Fruit fly (Drosophila melanogaster) whole organism, embryonic: ENCODE measurements around the gene Prat2.

Experiments
- ATbp ChIP-seq: fragments of 200-800 bp; sonication (Bioruptor generic); optimal IDR thresholded peaks from 2 replicates; lab custom pipeline; 2017; ENCODE audit warnings: missing biosample characterization, mild to moderate bottlenecking, missing genetic modification characterization, missing genetic modification reagents
- Bgb ChIP-seq: fragments of 200-800 bp; sonication (Bioruptor generic); IDR thresholded peaks from 2 replicates; pipeline ENCODE4 v1.3.6; 2022; ENCODE audit warnings: missing biosample characterization, missing genetic modification characterization; ENCODE audit not compliant: partially characterized antibody
- CG10565 ChIP-seq: fragments of 200-800 bp; sonication (Bioruptor generic); optimal IDR thresholded peaks from 3 replicates; lab custom pipeline; 2016; ENCODE audit warnings: missing biosample characterization, mild to moderate bottlenecking, missing genetic modification characterization
- CG11456 ChIP-seq: fragments of 200-800 bp; sonication (Bioruptor generic); IDR thresholded peaks from 3 replicates; pipeline ENCODE4 v1.3.6; 2022; ENCODE audit warnings: missing biosample characterization, missing genetic modification characterization
- CG12071 ChIP-seq: fragments of 200-800 bp; sonication (Bioruptor generic); optimal IDR thresholded peaks from 3 replicates; lab custom pipeline; 2018; ENCODE audit warnings: missing biosample characterization, mild to moderate bottlenecking, missing genetic modification characterization
- CG13624 ChIP-seq: fragments of 200-800 bp; sonication (Bioruptor generic); optimal IDR thresholded peaks from 2 replicates; lab custom pipeline; 2016; ENCODE audit warnings: missing biosample characterization, missing genetic modification characterization
- CG14014 ChIP-seq: fragments of 200-800 bp; sonication (Bioruptor generic); IDR thresholded peaks from 2 replicates; pipeline ENCODE4 v1.3.6; 2022; ENCODE audit warnings: missing biosample characterization, missing genetic modification characterization
- CG1529 ChIP-seq: fragments of 200-800 bp; sonication (Bioruptor generic); optimal IDR thresholded peaks from 3 replicates; lab custom pipeline; 2018; ENCODE audit warnings: missing biosample characterization, missing genetic modification characterization
- CG1647 ChIP-seq: fragments of 200-800 bp; sonication (Bioruptor generic); optimal IDR thresholded peaks from 3 replicates; lab custom pipeline; 2016; ENCODE audit warnings: missing biosample characterization, missing genetic modification characterization
- CG16815 ChIP-seq: fragments of 200-800 bp; sonication (Bioruptor generic); optimal IDR thresholded peaks from 3 replicates; lab custom pipeline; 2017; ENCODE audit warnings: missing biosample characterization, mild to moderate bottlenecking, missing genetic modification characterization
- CG17359 ChIP-seq: fragments of 200-800 bp; sonication (Bioruptor generic); optimal IDR thresholded peaks from 3 replicates; lab custom pipeline; 2018; ENCODE audit warnings: missing biosample characterization, mild to moderate bottlenecking, missing genetic modification characterization, moderate library complexity
- CG18764 ChIP-seq: fragments of 200-800 bp; sonication (Bioruptor generic); optimal IDR thresholded peaks from 3 replicates; lab custom pipeline; 2016; ENCODE audit warnings: missing biosample characterization, missing genetic modification characterization
- CG2202 ChIP-seq: fragments of 200-800 bp; sonication (Bioruptor generic); optimal IDR thresholded peaks from 2 replicates; lab custom pipeline; 2018; ENCODE audit warnings: missing biosample characterization, mild to moderate bottlenecking, missing genetic modification characterization
- CG31365 ChIP-seq: fragments of 200-800 bp; sonication (Bioruptor generic); optimal IDR thresholded peaks from 2 replicates; lab custom pipeline; 2018; ENCODE audit warnings: missing biosample characterization, mild to moderate bottlenecking, missing genetic modification characterization
- CG32772 ChIP-seq: fragments of 200-800 bp; sonication (Bioruptor generic); IDR thresholded peaks from 2 replicates; pipeline ENCODE4 v1.3.6; 2022; ENCODE audit warnings: missing biosample characterization, missing genetic modification characterization
- CG3995 ChIP-seq: fragments of 200-800 bp; sonication (Bioruptor generic); optimal IDR thresholded peaks from 3 replicates; lab custom pipeline; 2016; ENCODE audit warnings: missing biosample characterization, missing genetic modification characterization
- CG4820 ChIP-seq: fragments of 200-800 bp; sonication (Bioruptor generic); optimal IDR thresholded peaks from 3 replicates; lab custom pipeline; 2016; ENCODE audit warnings: missing biosample characterization, missing genetic modification characterization
- CG5953 ChIP-seq: fragments of 200-800 bp; sonication (Bioruptor generic); IDR thresholded peaks from 2 replicates; pipeline ENCODE4 v1.3.6; 2022; ENCODE audit warnings: missing biosample characterization, missing genetic modification characterization
- CG6175 ChIP-seq: fragments of 200-800 bp; sonication (Bioruptor generic); IDR thresholded peaks from 3 replicates; pipeline ENCODE4 v1.3.6; 2022; ENCODE audit warnings: missing biosample characterization, missing genetic modification characterization
- CG6791 ChIP-seq: fragments of 200-800 bp; sonication (Bioruptor generic); IDR thresholded peaks from 3 replicates; pipeline ENCODE4 v1.3.6; 2022; ENCODE audit warnings: missing biosample characterization, missing genetic modification characterization; ENCODE audit not compliant: partially characterized antibody
- CG7786 ChIP-seq: fragments of 200-800 bp; sonication (Bioruptor generic); optimal IDR thresholded peaks from 2 replicates; lab custom pipeline; 2016; ENCODE audit warnings: missing biosample characterization, missing genetic modification characterization
- CG7987 ChIP-seq: fragments of 200-800 bp; sonication (Bioruptor generic); optimal IDR thresholded peaks from 2 replicates; lab custom pipeline; 2018; ENCODE audit warnings: missing biosample characterization, mild to moderate bottlenecking, missing genetic modification characterization, moderate library complexity
- CG8765 ChIP-seq: fragments of 200-800 bp; sonication (Bioruptor generic); IDR thresholded peaks from 2 replicates; pipeline ENCODE4 v1.3.6; 2022; ENCODE audit warnings: missing biosample characterization, missing genetic modification characterization
- CG9817 ChIP-seq: fragments of 200-800 bp; sonication (Bioruptor generic); optimal IDR thresholded peaks from 2 replicates; lab custom pipeline; 2018; ENCODE audit warnings: missing biosample characterization, mild to moderate bottlenecking, missing genetic modification characterization, moderate library complexity
- CG9876 ChIP-seq: fragments of 200-800 bp; sonication (Bioruptor generic); optimal IDR thresholded peaks from 2 replicates; lab custom pipeline; 2016; ENCODE audit warnings: missing biosample characterization, missing genetic modification characterization
- Dp ChIP-seq: fragments of 200-800 bp; sonication (Bioruptor generic); optimal IDR thresholded peaks from 2 replicates; lab custom pipeline; 2018; ENCODE audit warnings: missing biosample characterization, mild to moderate bottlenecking, missing genetic modification characterization, moderate library complexity
- H15 ChIP-seq: fragments of 200-800 bp; sonication (Bioruptor generic); IDR thresholded peaks from 3 replicates; pipeline ENCODE4 v1.3.6; 2022; ENCODE audit warnings: missing biosample characterization, missing genetic modification characterization
- HLH4C ChIP-seq: fragments of 200-800 bp; sonication (Bioruptor generic); IDR thresholded peaks from 3 replicates; pipeline ENCODE4 v1.3.6; 2022; ENCODE audit warnings: missing biosample characterization, missing genetic modification characterization; ENCODE audit not compliant: partially characterized antibody
- PHDP ChIP-seq: fragments of 200-800 bp; sonication (Bioruptor generic); optimal IDR thresholded peaks from 3 replicates; lab custom pipeline; 2018; ENCODE audit warnings: missing biosample characterization, mild to moderate bottlenecking, missing genetic modification characterization, moderate library complexity
- Ssrp ChIP-seq: fragments of 200-800 bp; sonication (Bioruptor generic); optimal IDR thresholded peaks from 2 replicates; lab custom pipeline; 2018; ENCODE audit warnings: missing biosample characterization, mild to moderate bottlenecking, missing genetic modification characterization, moderate library complexity
- Tbp ChIP-seq: fragments of >200 bp; optimal IDR thresholded peaks from 2 replicates; lab custom pipeline; 2018; ENCODE audit warnings: missing biosample characterization, missing genetic modification characterization
- Xbp1 ChIP-seq: fragments of 200-800 bp; sonication (Bioruptor generic); optimal IDR thresholded peaks from 3 replicates; lab custom pipeline; 2016; ENCODE audit warnings: missing biosample characterization, mild to moderate bottlenecking, missing genetic modification characterization
- cas ChIP-seq: fragments of 200-800 bp; sonication (Bioruptor generic); IDR thresholded peaks from 2 replicates; pipeline ENCODE4 v1.3.6; 2022; ENCODE audit warnings: missing biosample characterization, missing genetic modification characterization
- chinmo ChIP-seq: fragments of 200-800 bp; sonication (Bioruptor generic); IDR thresholded peaks from 4 replicates; pipeline ENCODE4 v1.3.6; 2022; ENCODE audit warnings: missing biosample characterization, missing genetic modification characterization; ENCODE audit not compliant: partially characterized antibody
- dimm ChIP-seq: fragments of 200-800 bp; sonication (Bioruptor generic); IDR thresholded peaks from 2 replicates; pipeline ENCODE4 v1.3.6; 2022; ENCODE audit warnings: missing biosample characterization, missing genetic modification characterization
- gcm ChIP-seq: fragments of 200-800 bp; sonication (Bioruptor generic); optimal IDR thresholded peaks from 2 replicates; lab custom pipeline; 2019; ENCODE audit warnings: missing biosample characterization, mild to moderate bottlenecking, missing genetic modification characterization, moderate library complexity
- gfzf ChIP-seq: fragments of 200-800 bp; sonication (Bioruptor generic); optimal IDR thresholded peaks from 2 replicates; lab custom pipeline; 2016; ENCODE audit warnings: missing biosample characterization, mild to moderate bottlenecking, missing genetic modification characterization, moderate library complexity
- grau ChIP-seq: fragments of 200-800 bp; optimal IDR thresholded peaks from 3 replicates; lab custom pipeline; 2019; ENCODE audit warnings: missing biosample characterization, mild to moderate bottlenecking, missing genetic modification characterization, moderate library complexity
- h ChIP-seq: fragments of >200 bp; optimal IDR thresholded peaks from 2 replicates; lab custom pipeline; 2017
- hkb ChIP-seq, 2 experiments: fragments of 200-800 bp in 1 of 2; fragments of >200 bp in 1 of 2; sonication (Bioruptor generic) in 1 of 2; IDR thresholded peaks in 1 of 2; optimal IDR thresholded peaks in 1 of 2; 2 replicates each; pipeline versions ENCODE4 v1.3.6 to Lab custom; 2017 to 2022; ENCODE audit warnings: missing biosample characterization in 1 of 2, missing genetic modification characterization in 1 of 2
- lbe ChIP-seq: fragments of 200-800 bp; sonication (Bioruptor generic); optimal IDR thresholded peaks from 2 replicates; lab custom pipeline; 2016; ENCODE audit warnings: missing biosample characterization, mild to moderate bottlenecking, missing genetic modification characterization
- pb ChIP-seq: fragments of 200-800 bp; sonication (Bioruptor generic); optimal IDR thresholded peaks from 3 replicates; lab custom pipeline; 2016; ENCODE audit warnings: missing biosample characterization, missing genetic modification characterization
- phol ChIP-seq: fragments of 200-800 bp; sonication (Bioruptor generic); optimal IDR thresholded peaks from 3 replicates; lab custom pipeline; 2018; ENCODE audit warnings: missing biosample characterization, mild to moderate bottlenecking, missing genetic modification characterization, moderate library complexity
- prd ChIP-seq, 3 experiments: fragments of >200 bp in 2 of 3; fragments of 200-800 bp in 1 of 3; sonication (Bioruptor generic) in 1 of 3; optimal IDR thresholded peaks in 2 of 3; IDR thresholded peaks in 1 of 3; 2 replicates in 2 of 3; 3 replicates in 1 of 3; pipeline versions ENCODE4 v1.3.6 to Lab custom; 2017 to 2022; ENCODE audit warnings: missing biosample characterization in 1 of 3, missing genetic modification characterization in 1 of 3
- pzg ChIP-seq: fragments of 200-800 bp; sonication (Bioruptor generic); optimal IDR thresholded peaks from 3 replicates; lab custom pipeline; 2018; ENCODE audit warnings: missing biosample characterization, mild to moderate bottlenecking, missing genetic modification characterization, moderate library complexity
- repo ChIP-seq: fragments of 200-800 bp; sonication (Bioruptor generic); optimal IDR thresholded peaks from 2 replicates; lab custom pipeline; 2016; ENCODE audit warnings: missing biosample characterization, missing genetic modification characterization
- so ChIP-seq: fragments of 200-800 bp; sonication (Bioruptor generic); IDR thresholded peaks from 3 replicates; pipeline ENCODE4 v1.3.6; 2022; ENCODE audit warnings: missing biosample characterization, missing genetic modification characterization
- toy ChIP-seq: fragments of 200-800 bp; sonication (Bioruptor generic); IDR thresholded peaks from 2 replicates; pipeline ENCODE4 v1.3.6; 2022; ENCODE audit warnings: missing biosample characterization, missing genetic modification characterization
- trh ChIP-seq: fragments of 200-800 bp; sonication (Bioruptor generic); optimal IDR thresholded peaks from 2 replicates; lab custom pipeline; 2016; ENCODE audit warnings: missing biosample characterization, missing genetic modification characterization

The Prat2 gene

dm6 chr3L:6942103-6942830 is 27.6 kb upstream of the Prat2 start (continued):
- no peak for TF ChIP-seq CG2202
- TF ChIP-seq H15 (GFP tag; lab: Robert Waterston, UW), result no peak
- no peak for TF ChIP-seq CG5953
- no peak for TF ChIP-seq prd (optimal IDR thresholded peaks at IDR 0.05; lab: Kevin White, UChicago)
- no peak for TF ChIP-seq prd (GFP tag; IDR thresholded peaks at IDR 0.05; lab: Robert Waterston, UW)
- TF ChIP-seq CG18764, result no peak
- no peak for TF ChIP-seq CG13624 (GFP tag; lab: Kevin White, UChicago)
- TF ChIP-seq CG6175 (GFP tag; lab: Robert Waterston, UW), result no peak
- no peak for TF ChIP-seq PHDP (tag; lab: Kevin White, UChicago)
- TF ChIP-seq so (GFP tag; lab: Robert Waterston, UW), result no peak
- TF ChIP-seq CG7987 (GFP tag; lab: Kevin White, UChicago), result no peak
- TF ChIP-seq CG7786, result no peak
- peak; percentile 21 for TF ChIP-seq pzg (GFP tag; lab: Kevin White, UChicago)
- TF ChIP-seq phol, result no peak
- TF ChIP-seq Ssrp (tag; lab: Kevin White, UChicago), result no peak
- no peak for TF ChIP-seq Tbp (GFP tag; lab: Kevin White, UChicago)
- no peak for TF ChIP-seq hkb (optimal IDR thresholded peaks at IDR 0.05; lab: Kevin White, UChicago)
- 0 out of 2 replicates have a peak, but pooled peaks have one; percentile 14 for TF ChIP-seq hkb (GFP tag; IDR thresholded peaks at IDR 0.05; lab: Robert Waterston, UW)
- TF ChIP-seq CG16815 (GFP tag; lab: Kevin White, UChicago), result no peak
- TF ChIP-seq h (lab: Kevin White, UChicago), result no peak
- no peak for TF ChIP-seq lbe (GFP tag; lab: Kevin White, UChicago)
- TF ChIP-seq Dp, result no peak
- no peak for TF ChIP-seq trh
- no peak for TF ChIP-seq pb (GFP tag; lab: Kevin White, UChicago)
- TF ChIP-seq CG4820, result no peak
- no peak for TF ChIP-seq CG1529
- peak; percentile 66 for TF ChIP-seq HLH4C
- no peak for TF ChIP-seq chinmo (GFP tag; lab: Robert Waterston, UW)
- TF ChIP-seq CG11456 (GFP tag; lab: Robert Waterston, UW), result 0 out of 3 replicates have a peak, but pooled peaks have one; percentile 26
- no peak for TF ChIP-seq gcm
- no peak for TF ChIP-seq CG31365 (tag; lab: Kevin White, UChicago)
- peak; percentile 44; the same call in 1 of the 2 replicates for TF ChIP-seq Bgb (GFP tag; lab: Robert Waterston, UW)
- no peak for TF ChIP-seq toy (GFP tag; lab: Robert Waterston, UW)
- no peak for TF ChIP-seq CG12071 (GFP tag; lab: Kevin White, UChicago)
- no peak for TF ChIP-seq CG10565 (GFP tag; lab: Kevin White, UChicago)
- no peak for TF ChIP-seq repo (GFP tag; lab: Kevin White, UChicago)
- no peak for TF ChIP-seq ATbp
- TF ChIP-seq cas (GFP tag; lab: Robert Waterston, UW), result no peak
- TF ChIP-seq grau (tag; lab: Kevin White, UChicago), result no peak
- TF ChIP-seq dimm (GFP tag; lab: Robert Waterston, UW), result no peak
- TF ChIP-seq CG1647 (GFP tag; lab: Kevin White, UChicago), result no peak
- TF ChIP-seq CG14014 (GFP tag; lab: Robert Waterston, UW), result no peak
- TF ChIP-seq CG6791, result 0 out of 3 replicates have a peak, but pooled peaks have one; percentile 14
- TF ChIP-seq Xbp1, result no peak
- no peak for TF ChIP-seq CG3995 (GFP tag; lab: Kevin White, UChicago)
- TF ChIP-seq CG32772 (GFP tag; lab: Robert Waterston, UW), result no peak
- TF ChIP-seq gfzf (GFP tag; lab: Kevin White, UChicago), result no peak
- no peak for TF ChIP-seq CG9876
- no peak for TF ChIP-seq CG17359 (tag; lab: Kevin White, UChicago)
- TF ChIP-seq CG8765 (GFP tag; lab: Robert Waterston, UW), result no peak
- TF ChIP-seq CG9817 (tag; lab: Kevin White, UChicago), result no peak
